Worm (Caenorhabditis elegans) whole organism, mixed stage, embryonic: ENCODE data around the gene B0491.6.

Experiments
- M03D4.4 ChIP-seq: sonication (generic microtip); optimal IDR thresholded peaks from 2 replicates; lab custom pipeline; 2017; ENCODE audit warnings: mild to moderate bottlenecking, missing genetic modification characterization, missing compliant biosample characterization
- bed-3 ChIP-seq: fragments of 200-800 bp; sonication (Bioruptor generic); optimal IDR thresholded peaks from 3 replicates; lab custom pipeline; 2018; ENCODE audit warnings: mild to moderate bottlenecking, missing genetic modification characterization, moderate library complexity, missing compliant biosample characterization
- blmp-1 ChIP-seq: fragments of 150-350 bp; optimal IDR thresholded peaks from 2 replicates; lab custom pipeline; 2014; ENCODE audit warnings: missing biosample characterization, missing genetic modification characterization
- ceh-39 ChIP-seq: fragments of 150-350 bp; optimal IDR thresholded peaks from 2 replicates; lab custom pipeline; 2014; ENCODE audit warnings: missing biosample characterization, missing genetic modification characterization
- ceh-43 ChIP-seq: fragments of 200-800 bp; sonication (Bioruptor generic); optimal IDR thresholded peaks from 2 replicates; lab custom pipeline; 2018; ENCODE audit warnings: mild to moderate bottlenecking, missing genetic modification characterization, moderate library complexity, missing compliant biosample characterization
- ceh-83 ChIP-seq: fragments of 200-800 bp; sonication (Bioruptor generic); optimal IDR thresholded peaks from 2 replicates; lab custom pipeline; 2018; ENCODE audit warnings: mild to moderate bottlenecking, missing genetic modification characterization, missing compliant biosample characterization
- ces-1 ChIP-seq: fragments of 150-350 bp; optimal IDR thresholded peaks from 2 replicates; lab custom pipeline; 2014; ENCODE audit warnings: missing biosample characterization, missing genetic modification reagents, missing genetic modification characterization
- cnd-1 ChIP-seq: fragments of 200-800 bp; sonication (Bioruptor generic); optimal IDR thresholded peaks from 2 replicates; lab custom pipeline; 2018; ENCODE audit warnings: mild to moderate bottlenecking, missing genetic modification characterization, missing compliant biosample characterization
- drap-1 ChIP-seq: fragments of 200-800 bp; sonication (Bioruptor generic); optimal IDR thresholded peaks from 3 replicates; lab custom pipeline; 2018; ENCODE audit warnings: mild to moderate bottlenecking, missing genetic modification characterization, missing compliant biosample characterization
- elt-1 ChIP-seq: sonication (generic microtip); optimal IDR thresholded peaks from 2 replicates; lab custom pipeline; 2017; ENCODE audit warnings: missing genetic modification characterization, mild to moderate bottlenecking, missing compliant biosample characterization, antibody characterized with exemption, moderate library complexity, borderline replicate concordance; ENCODE audit not compliant: insufficient read depth
- elt-3 ChIP-seq: fragments of 150-350 bp; optimal IDR thresholded peaks from 2 replicates; lab custom pipeline; 2014; ENCODE audit warnings: missing biosample characterization, missing genetic modification characterization
- flh-1 ChIP-seq: fragments of 200-800 bp; sonication (Bioruptor generic); optimal IDR thresholded peaks from 2 replicates; lab custom pipeline; 2018; ENCODE audit warnings: mild to moderate bottlenecking, missing genetic modification characterization, moderate library complexity, missing compliant biosample characterization
- ham-2 ChIP-seq: fragments of 200-800 bp; sonication (Bioruptor generic); optimal IDR thresholded peaks from 2 replicates; lab custom pipeline; 2018; ENCODE audit warnings: mild to moderate bottlenecking, missing genetic modification characterization, missing compliant biosample characterization
- hlh-1 ChIP-seq: fragments of 150-350 bp; optimal IDR thresholded peaks from 2 replicates; lab custom pipeline; 2014; ENCODE audit warnings: missing biosample characterization, missing genetic modification reagents, missing genetic modification characterization
- lin-32 ChIP-seq: fragments of 200-800 bp; sonication (Bioruptor generic); optimal IDR thresholded peaks from 2 replicates; lab custom pipeline; 2018; ENCODE audit warnings: mild to moderate bottlenecking, missing genetic modification characterization, missing compliant biosample characterization
- lsy-2 ChIP-seq: fragments of 150-350 bp; optimal IDR thresholded peaks from 2 replicates; lab custom pipeline; 2014; ENCODE audit warnings: missing biosample characterization, missing genetic modification characterization
- mab-5 ChIP-seq: fragments of 150-350 bp; optimal IDR thresholded peaks from 2 replicates; lab custom pipeline; 2014; ENCODE audit warnings: missing biosample characterization, missing genetic modification characterization
- mep-1 ChIP-seq: fragments of 150-350 bp; optimal IDR thresholded peaks from 2 replicates; lab custom pipeline; 2017; ENCODE audit warnings: missing biosample characterization, missing genetic modification reagents, missing genetic modification characterization, inconsistent platforms
- mls-2 ChIP-seq: sonication (generic microtip); optimal IDR thresholded peaks from 2 replicates; lab custom pipeline; 2016; ENCODE audit warnings: mild to moderate bottlenecking, missing genetic modification characterization, moderate library complexity, missing compliant biosample characterization
- nhr-12 ChIP-seq: fragments of 150-350 bp; optimal IDR thresholded peaks from 2 replicates; lab custom pipeline; 2014; ENCODE audit warnings: missing biosample characterization, missing genetic modification characterization
- nhr-2 ChIP-seq: fragments of 150-350 bp; optimal IDR thresholded peaks from 2 replicates; lab custom pipeline; 2014; ENCODE audit warnings: missing biosample characterization, missing genetic modification characterization
- nhr-237 ChIP-seq: fragments of 150-350 bp; optimal IDR thresholded peaks from 2 replicates; lab custom pipeline; 2014; ENCODE audit warnings: missing biosample characterization, missing genetic modification characterization
- nhr-28 ChIP-seq: fragments of 150-350 bp; optimal IDR thresholded peaks from 2 replicates; lab custom pipeline; 2014; ENCODE audit warnings: missing biosample characterization, missing genetic modification characterization
- pha-4 ChIP-seq: fragments of 150-350 bp; optimal IDR thresholded peaks from 2 replicates; lab custom pipeline; 2018; ENCODE audit warnings: missing biosample characterization, missing genetic modification reagents, missing genetic modification characterization
- sem-2 ChIP-seq: fragments of 200-800 bp; sonication (Bioruptor generic); optimal IDR thresholded peaks from 2 replicates; lab custom pipeline; 2018; ENCODE audit warnings: mild to moderate bottlenecking, missing genetic modification characterization, missing compliant biosample characterization
- snpc-4 ChIP-seq: fragments of 150-350 bp; optimal IDR thresholded peaks from 2 replicates; lab custom pipeline; 2014; ENCODE audit warnings: missing biosample characterization, missing genetic modification characterization
- sptf-1 ChIP-seq: sonication (generic microtip); optimal IDR thresholded peaks from 2 replicates; lab custom pipeline; 2017; ENCODE audit warnings: mild to moderate bottlenecking, missing genetic modification characterization, moderate library complexity, missing compliant biosample characterization
- tbx-8 ChIP-seq: fragments of 200-800 bp; sonication (Bioruptor generic); optimal IDR thresholded peaks from 2 replicates; lab custom pipeline; 2018; ENCODE audit warnings: mild to moderate bottlenecking, missing genetic modification characterization, moderate library complexity, missing compliant biosample characterization
- unc-120 ChIP-seq: sonication (generic microtip); optimal IDR thresholded peaks from 2 replicates; lab custom pipeline; 2017; ENCODE audit warnings: missing genetic modification characterization, missing compliant biosample characterization; ENCODE audit not compliant: poor library complexity, severe bottlenecking
- unc-39 ChIP-seq: fragments of 150-350 bp; optimal IDR thresholded peaks from 2 replicates; lab custom pipeline; 2014; ENCODE audit warnings: missing biosample characterization, missing genetic modification characterization
- unc-62 ChIP-seq: fragments of 150-350 bp; optimal IDR thresholded peaks from 2 replicates; lab custom pipeline; 2014; ENCODE audit warnings: missing biosample characterization, missing genetic modification reagents, missing genetic modification characterization
- zip-8 ChIP-seq: fragments of 150-350 bp; optimal IDR thresholded peaks from 2 replicates; lab custom pipeline; 2014; ENCODE audit warnings: missing biosample characterization, missing genetic modification characterization

Gene B0491.6

DNA sequence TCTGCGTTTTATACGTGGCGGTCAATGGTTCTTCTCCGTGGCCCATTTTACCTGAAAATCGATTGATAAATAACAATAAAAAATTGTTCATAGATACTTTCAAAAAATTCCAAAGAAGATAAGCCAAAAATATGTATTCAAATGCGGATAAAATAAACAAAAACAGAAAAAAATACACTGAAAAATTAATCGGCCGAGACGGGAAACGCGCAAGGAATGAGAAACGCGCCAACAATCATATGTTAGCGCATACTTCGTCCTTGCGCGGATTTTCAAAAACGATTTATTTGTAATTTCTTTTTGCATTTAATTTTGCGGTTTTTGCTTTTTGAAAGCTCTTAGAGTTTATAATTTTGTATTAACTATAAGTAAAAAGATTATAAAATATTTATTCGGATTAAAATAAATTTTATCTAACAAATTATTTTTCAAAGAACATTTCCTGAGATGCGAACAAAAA is 2.5 kb downstream of the B0491.6 start, which contains the start of gene nduf-11 (continued):
- TF ChIP-seq hlh-1 (tag; lab: Kevin White, UChicago) (peak; percentile 42), sem-2 (GFP tag; lab: Kevin White, UChicago) (no peak)

- TF ChIP-seq ces-1 (GFP tag; lab: Kevin White, UChicago) (no peak), sptf-1 (tag; lab: Kevin White, UChicago) (no peak), sem-2 (GFP tag; lab: Kevin White, UChicago) (no peak), tbx-8 (GFP tag; lab: Kevin White, UChicago) (no peak), cnd-1 (no peak), flh-1 (GFP tag; lab: Kevin White, UChicago) (no peak), elt-1 (tag; lab: Kevin White, UChicago) (no peak), unc-120 (no peak), pha-4 (tag; lab: Kevin White, UChicago) (no peak), blmp-1 (tag; lab: Kevin White, UChicago) (no peak), nhr-28 (no peak), bed-3 (GFP tag; lab: Kevin White, UChicago) (no peak), unc-39 (tag; lab: Kevin White, UChicago) (no peak), ham-2 (GFP tag; lab: Kevin White, UChicago) (no peak), ceh-43 (GFP tag; lab: Kevin White, UChicago) (no peak), mls-2 (no peak), elt-3 (no peak), lin-32 (GFP tag; lab: Kevin White, UChicago) (no peak), nhr-2 (no peak)
These were observed 3.6 kb downstream of the B0491.6 start for ce11 chrII:11344554-11344953.

ce11 chrII:11343300-11343869 is 4.8 kb downstream of the B0491.6 start, which contains the start of gene lgc-20:
Gene lgc-20, minus strand, starts transcription at chrII:11343610.
- no peak for TF ChIP-seq nhr-237 (tag; lab: Kevin White, UChicago)
- TF ChIP-seq mab-5, result no peak

DNA sequence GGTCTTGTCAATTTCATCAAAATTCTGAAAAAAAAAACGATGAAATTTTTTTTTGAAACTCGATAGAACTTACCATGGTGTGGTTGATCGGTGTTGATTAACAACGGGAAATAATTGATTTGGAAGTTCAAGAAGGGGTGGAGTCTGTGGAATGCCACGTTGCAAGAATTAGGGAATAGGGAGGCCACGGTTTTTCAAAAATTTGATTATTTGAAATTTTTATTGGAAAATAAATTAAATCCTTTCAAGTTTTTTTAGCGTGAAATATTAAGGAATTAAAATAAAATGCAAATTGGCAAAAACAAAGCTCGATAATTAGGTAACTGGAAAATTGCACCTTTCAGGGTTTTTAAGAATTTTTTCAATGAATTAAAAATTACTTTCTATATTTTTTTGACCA is 8.6 kb downstream of the B0491.6 start, which contains the start of gene rmd-3:
Gene rmd-3 (minus strand): TSS at position 101 of the 400 bp plus-strand sequence.
- TF ChIP-seq lsy-2 (no peak), zip-8 (no peak), mab-5 (no peak), pha-4 (tag; lab: Kevin White, UChicago) (no peak), drap-1 (GFP tag; lab: Kevin White, UChicago) (no peak), mls-2 (no peak), M03D4.4 (tag; lab: Kevin White, UChicago) (no peak), lin-32 (GFP tag; lab: Kevin White, UChicago) (no peak), tbx-8 (GFP tag; lab: Kevin White, UChicago) (no peak), nhr-12 (tag; lab: Kevin White, UChicago) (no peak), blmp-1 (tag; lab: Kevin White, UChicago) (no peak), sptf-1 (tag; lab: Kevin White, UChicago) (no peak)

DNA sequence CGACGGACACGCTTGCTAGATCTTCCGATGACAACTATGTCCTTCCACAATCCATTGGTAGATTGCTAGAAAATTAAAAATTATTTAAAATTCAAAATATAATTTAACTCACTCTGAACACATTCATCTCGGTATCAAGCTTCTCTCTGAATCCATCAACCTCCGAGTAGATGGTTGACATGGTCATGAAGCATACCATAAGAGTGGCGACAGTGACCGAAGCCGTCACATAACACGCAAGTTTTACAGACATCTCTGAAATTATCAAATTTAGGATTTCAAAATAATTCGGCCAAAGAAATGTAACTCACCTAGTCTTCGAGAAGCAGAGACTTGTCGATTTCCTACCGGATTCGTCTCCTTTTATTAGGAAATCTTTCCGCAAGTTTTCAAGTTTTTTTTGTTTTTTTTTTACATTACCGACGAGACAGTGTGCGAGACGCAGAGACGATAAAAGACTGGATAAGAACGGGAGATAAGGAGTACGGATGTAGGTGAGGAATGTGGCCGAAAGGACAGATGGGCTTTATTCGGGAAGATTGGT is 10.6 kb downstream of the B0491.6 start, which contains the start of gene sqt-1:
Gene sqt-1 (minus strand): TSS at position 341 of the 544 bp plus-strand sequence.
- TF ChIP-seq ham-2 (GFP tag; lab: Kevin White, UChicago) (no peak), unc-39 (tag; lab: Kevin White, UChicago) (no peak), nhr-2 (no peak), lin-32 (GFP tag; lab: Kevin White, UChicago) (no peak), snpc-4 (tag; lab: Kevin White, UChicago) (no peak), nhr-237 (tag; lab: Kevin White, UChicago) (no peak)

DNA sequence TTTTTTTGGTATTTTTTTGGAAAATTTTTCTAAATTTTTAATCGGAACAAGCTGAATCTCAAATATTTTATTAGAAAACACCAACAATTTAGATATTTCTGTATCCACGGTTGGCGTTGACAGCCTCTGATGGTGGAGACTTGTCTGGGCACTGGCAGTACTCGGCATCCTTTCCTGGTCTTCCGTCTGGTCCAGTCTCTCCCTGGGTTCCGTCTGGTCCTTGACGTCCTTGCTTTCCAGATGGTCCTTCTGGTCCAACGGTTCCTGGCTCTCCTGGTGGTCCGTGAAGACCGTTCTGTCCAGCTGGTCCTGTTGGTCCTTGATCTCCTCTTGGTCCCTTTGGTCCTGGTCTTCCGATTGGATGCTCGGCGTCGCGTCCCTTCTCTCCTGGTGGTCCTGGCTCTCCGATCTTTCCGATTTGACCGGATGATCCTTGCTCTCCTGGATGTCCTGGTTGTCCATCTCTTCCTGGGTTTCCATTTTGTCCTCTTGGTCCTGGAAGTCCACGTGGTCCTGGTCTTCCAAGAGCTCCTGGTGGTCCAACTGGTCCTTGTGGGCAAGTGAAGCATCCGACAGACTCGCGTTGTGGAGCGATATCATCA is 11.4 kb downstream of the B0491.6 start:
- TF ChIP-seq mep-1 (tag; lab: Kevin White, UChicago), result no peak
- TF ChIP-seq M03D4.4 (tag; lab: Kevin White, UChicago), result no peak
- TF ChIP-seq ces-1 (GFP tag; lab: Kevin White, UChicago), result no peak
- TF ChIP-seq unc-62 (GFP tag; lab: Kevin White, UChicago), result no peak
- no peak for TF ChIP-seq hlh-1 (tag; lab: Kevin White, UChicago)
- TF ChIP-seq nhr-2, result no peak
- TF ChIP-seq bed-3 (GFP tag; lab: Kevin White, UChicago), result no peak
- no peak for TF ChIP-seq lsy-2
- TF ChIP-seq ham-2 (GFP tag; lab: Kevin White, UChicago), result no peak
- TF ChIP-seq unc-39 (tag; lab: Kevin White, UChicago), result no peak
- no peak for TF ChIP-seq ceh-39
- TF ChIP-seq snpc-4 (tag; lab: Kevin White, UChicago), result no peak
- TF ChIP-seq unc-120, result no peak
- no peak for TF ChIP-seq ceh-83
- TF ChIP-seq ceh-43 (GFP tag; lab: Kevin White, UChicago), result no peak
- TF ChIP-seq zip-8, result no peak
